Fruit fly (Drosophila melanogaster) whole organism, embryonic: Measurements from ENCODE around the gene SoYb.

ENCODE experiments used
- Atf3 ChIP-seq: fragments of 200-800 bp; sonication (Bioruptor generic); optimal IDR thresholded peaks from 3 replicates; lab custom pipeline; 2016; ENCODE audit warnings: missing biosample characterization, missing genetic modification characterization
- Bdp1 ChIP-seq: fragments of 200-800 bp; sonication (Bioruptor generic); optimal IDR thresholded peaks from 3 replicates; lab custom pipeline; 2016; ENCODE audit warnings: missing biosample characterization, missing genetic modification characterization
- CG13424 ChIP-seq: fragments of 200-800 bp; sonication (Bioruptor generic); optimal IDR thresholded peaks from 2 replicates; lab custom pipeline; 2019; ENCODE audit warnings: missing biosample characterization, mild to moderate bottlenecking, missing genetic modification characterization, moderate library complexity
- CG14965 ChIP-seq: fragments of 200-800 bp; sonication (Bioruptor generic); optimal IDR thresholded peaks from 2 replicates; lab custom pipeline; 2016; ENCODE audit warnings: missing biosample characterization, missing genetic modification characterization, borderline replicate concordance
- CG15696 ChIP-seq: fragments of 200-800 bp; sonication (Bioruptor generic); optimal IDR thresholded peaks from 2 replicates; lab custom pipeline; 2019; ENCODE audit warnings: missing biosample characterization, mild to moderate bottlenecking, missing genetic modification characterization, moderate library complexity
- CG17568 ChIP-seq: fragments of 200-800 bp; sonication (Bioruptor generic); optimal IDR thresholded peaks from 2 replicates; lab custom pipeline; 2018; ENCODE audit warnings: missing biosample characterization, mild to moderate bottlenecking, missing genetic modification characterization, moderate library complexity
- CG18262 ChIP-seq: fragments of 200-800 bp; optimal IDR thresholded peaks from 3 replicates; lab custom pipeline; 2019; ENCODE audit warnings: missing biosample characterization, mild to moderate bottlenecking, missing genetic modification characterization, moderate library complexity
- CG18599 ChIP-seq: fragments of 200-800 bp; sonication (Bioruptor generic); optimal IDR thresholded peaks from 3 replicates; lab custom pipeline; 2017; ENCODE audit warnings: missing biosample characterization, missing genetic modification characterization, mild to moderate bottlenecking, moderate library complexity, missing genetic modification reagents
- CG18764 ChIP-seq: fragments of 200-800 bp; sonication (Bioruptor generic); optimal IDR thresholded peaks from 3 replicates; lab custom pipeline; 2016; ENCODE audit warnings: missing biosample characterization, missing genetic modification characterization
- CG4404 ChIP-seq: fragments of 200-800 bp; sonication (Bioruptor generic); IDR thresholded peaks from 2 replicates; pipeline ENCODE4 v1.3.6; 2022; ENCODE audit warnings: missing biosample characterization, missing genetic modification characterization
- CG6272 ChIP-seq: fragments of 200-800 bp; sonication (Bioruptor generic); IDR thresholded peaks from 2 replicates; pipeline ENCODE4 v1.3.6; 2022; ENCODE audit warnings: missing biosample characterization, missing genetic modification characterization
- CG6854 ChIP-seq: fragments of 200-800 bp; sonication (Bioruptor generic); optimal IDR thresholded peaks from 3 replicates; lab custom pipeline; 2017; ENCODE audit warnings: missing biosample characterization, mild to moderate bottlenecking, missing genetic modification characterization
- CG7357 ChIP-seq: fragments of 200-800 bp; sonication (Bioruptor generic); IDR thresholded peaks from 3 replicates; pipeline ENCODE4 v1.3.6; 2022; ENCODE audit warnings: missing biosample characterization, missing genetic modification characterization
- CG7786 ChIP-seq: fragments of 200-800 bp; sonication (Bioruptor generic); optimal IDR thresholded peaks from 2 replicates; lab custom pipeline; 2016; ENCODE audit warnings: missing biosample characterization, missing genetic modification characterization
- CG8765 ChIP-seq: fragments of 200-800 bp; sonication (Bioruptor generic); IDR thresholded peaks from 2 replicates; pipeline ENCODE4 v1.3.6; 2022; ENCODE audit warnings: missing biosample characterization, missing genetic modification characterization
- CG8944 ChIP-seq: fragments of 200-800 bp; sonication (Bioruptor generic); optimal IDR thresholded peaks from 3 replicates; lab custom pipeline; 2016; ENCODE audit warnings: missing biosample characterization, missing genetic modification characterization
- Dip2 ChIP-seq: fragments of 200-800 bp; sonication (Bioruptor generic); IDR thresholded peaks from 2 replicates; pipeline ENCODE4 v1.3.6; 2022; ENCODE audit warnings: missing biosample characterization, missing genetic modification characterization
- E2f2 ChIP-seq: fragments of 200-800 bp; sonication (Bioruptor generic); IDR thresholded peaks from 2 replicates; pipeline ENCODE4 v1.3.6; 2022; ENCODE audit warnings: missing biosample characterization, missing genetic modification characterization
- Fer3 ChIP-seq: fragments of 200-800 bp; sonication (Bioruptor generic); optimal IDR thresholded peaks from 2 replicates; lab custom pipeline; 2018; ENCODE audit warnings: missing biosample characterization, mild to moderate bottlenecking, missing genetic modification characterization, moderate library complexity
- H15 ChIP-seq: fragments of 200-800 bp; sonication (Bioruptor generic); IDR thresholded peaks from 3 replicates; pipeline ENCODE4 v1.3.6; 2022; ENCODE audit warnings: missing biosample characterization, missing genetic modification characterization
- HmgD ChIP-seq: fragments of 200-800 bp; sonication (Bioruptor generic); optimal IDR thresholded peaks from 3 replicates; lab custom pipeline; 2016; ENCODE audit warnings: missing biosample characterization, missing genetic modification characterization
- Mes4 ChIP-seq: fragments of 200-800 bp; sonication (Bioruptor generic); optimal IDR thresholded peaks from 2 replicates; lab custom pipeline; 2016; ENCODE audit warnings: missing biosample characterization, missing genetic modification characterization
- Ravus ChIP-seq: fragments of 200-800 bp; sonication (Bioruptor generic); IDR thresholded peaks from 2 replicates; pipeline ENCODE4 v1.3.6; 2022; ENCODE audit warnings: missing biosample characterization, missing genetic modification characterization
- Tbp ChIP-seq: fragments of >200 bp; optimal IDR thresholded peaks from 2 replicates; lab custom pipeline; 2018; ENCODE audit warnings: missing biosample characterization, missing genetic modification characterization
- Xbp1 ChIP-seq: fragments of 200-800 bp; sonication (Bioruptor generic); optimal IDR thresholded peaks from 3 replicates; lab custom pipeline; 2016; ENCODE audit warnings: missing biosample characterization, mild to moderate bottlenecking, missing genetic modification characterization
- YL-1 ChIP-seq: fragments of 200-800 bp; sonication (Bioruptor generic); optimal IDR thresholded peaks from 3 replicates; lab custom pipeline; 2017; ENCODE audit warnings: missing biosample characterization, mild to moderate bottlenecking, missing genetic modification characterization
- bab2 ChIP-seq: fragments of 200-800 bp; sonication (Bioruptor generic); optimal IDR thresholded peaks from 2 replicates; lab custom pipeline; 2016; ENCODE audit warnings: missing biosample characterization, missing genetic modification characterization
- br ChIP-seq: fragments of >200 bp; optimal IDR thresholded peaks from 2 replicates; lab custom pipeline; 2017
- caup ChIP-seq: fragments of 200-800 bp; sonication (Bioruptor generic); optimal IDR thresholded peaks from 3 replicates; lab custom pipeline; 2017; ENCODE audit warnings: missing biosample characterization, mild to moderate bottlenecking, missing genetic modification characterization, moderate library complexity; ENCODE audit not compliant: severe bottlenecking
- dmrt11E ChIP-seq: fragments of 200-800 bp; sonication (Bioruptor generic); optimal IDR thresholded peaks from 3 replicates; lab custom pipeline; 2018; ENCODE audit warnings: missing biosample characterization, mild to moderate bottlenecking, missing genetic modification characterization, moderate library complexity
- dmrt99B ChIP-seq: fragments of 200-800 bp; sonication (Bioruptor generic); optimal IDR thresholded peaks from 2 replicates; lab custom pipeline; 2018; ENCODE audit warnings: missing biosample characterization, mild to moderate bottlenecking, missing genetic modification characterization, moderate library complexity
- esg ChIP-seq: fragments of 200-800 bp; sonication (Bioruptor generic); conservative IDR thresholded peaks from 2 replicates; pipeline ENCODE4 v1.3.6; 2022; ENCODE audit warnings: missing biosample characterization, missing genetic modification characterization
- fd64A ChIP-seq: fragments of 200-800 bp; sonication (Bioruptor generic); optimal IDR thresholded peaks from 3 replicates; lab custom pipeline; 2018; ENCODE audit warnings: missing biosample characterization, mild to moderate bottlenecking, missing genetic modification characterization
- fru ChIP-seq: fragments of >200 bp; optimal IDR thresholded peaks from 2 replicates; lab custom pipeline; 2017
- gcm2 ChIP-seq: fragments of 200-800 bp; sonication (Bioruptor generic); optimal IDR thresholded peaks from 2 replicates; lab custom pipeline; 2016; ENCODE audit warnings: missing biosample characterization, missing genetic modification characterization
- ham ChIP-seq: fragments of 200-800 bp; sonication (Bioruptor generic); IDR thresholded peaks from 2 replicates; pipeline ENCODE4 v1.3.6; 2022; ENCODE audit warnings: missing biosample characterization, missing genetic modification characterization
- hkb ChIP-seq, 2 experiments: fragments of 200-800 bp in 1 of 2; fragments of >200 bp in 1 of 2; sonication (Bioruptor generic) in 1 of 2; IDR thresholded peaks in 1 of 2; optimal IDR thresholded peaks in 1 of 2; 2 replicates each; pipeline versions ENCODE4 v1.3.6 to Lab custom; 2017 to 2022; ENCODE audit warnings: missing biosample characterization in 1 of 2, missing genetic modification characterization in 1 of 2
- lab ChIP-seq: fragments of 200-800 bp; sonication (Bioruptor generic); optimal IDR thresholded peaks from 3 replicates; lab custom pipeline; 2017; ENCODE audit warnings: missing biosample characterization, missing genetic modification characterization, mild to moderate bottlenecking, moderate library complexity, missing genetic modification reagents
- lmd ChIP-seq: fragments of 200-800 bp; sonication (Bioruptor generic); IDR thresholded peaks from 2 replicates; pipeline ENCODE4 v1.3.6; 2022; ENCODE audit warnings: missing biosample characterization, missing genetic modification characterization
- lola ChIP-seq, 3 experiments: fragments of >200 bp in 2 of 3; fragments of 200-800 bp in 1 of 3; sonication (Bioruptor generic) in 1 of 3; optimal IDR thresholded peaks; 2 replicates each; lab custom pipeline; 2017 to 2019; ENCODE audit warnings: missing biosample characterization in 3 of 3, missing genetic modification characterization in 3 of 3, mild to moderate bottlenecking in 1 of 3, moderate library complexity in 1 of 3
- luna ChIP-seq: fragments of 200-800 bp; sonication (Bioruptor generic); optimal IDR thresholded peaks from 2 replicates; lab custom pipeline; 2016; ENCODE audit warnings: missing biosample characterization, missing genetic modification characterization
- row ChIP-seq: fragments of 200-800 bp; sonication (Bioruptor generic); IDR thresholded peaks from 3 replicates; pipeline ENCODE4 v1.3.6; 2022; ENCODE audit warnings: missing biosample characterization, missing genetic modification characterization
- schlank ChIP-seq: fragments of 200-800 bp; sonication (Bioruptor generic); optimal IDR thresholded peaks from 2 replicates; lab custom pipeline; 2018; ENCODE audit warnings: missing biosample characterization, mild to moderate bottlenecking, missing genetic modification characterization
- scrt ChIP-seq: fragments of 200-800 bp; sonication (Bioruptor generic); optimal IDR thresholded peaks from 2 replicates; lab custom pipeline; 2018; ENCODE audit warnings: missing biosample characterization, mild to moderate bottlenecking, missing genetic modification characterization, moderate library complexity
- stwl ChIP-seq: fragments of 200-800 bp; sonication (Bioruptor generic); optimal IDR thresholded peaks from 3 replicates; lab custom pipeline; 2018; ENCODE audit warnings: missing biosample characterization, mild to moderate bottlenecking, missing genetic modification characterization, moderate library complexity
- tin ChIP-seq: fragments of 200-800 bp; sonication (Bioruptor generic); optimal IDR thresholded peaks from 3 replicates; lab custom pipeline; 2016; ENCODE audit warnings: missing biosample characterization, missing genetic modification characterization
- toy ChIP-seq: fragments of 200-800 bp; sonication (Bioruptor generic); IDR thresholded peaks from 2 replicates; pipeline ENCODE4 v1.3.6; 2022; ENCODE audit warnings: missing biosample characterization, missing genetic modification characterization
- wor ChIP-seq: fragments of 200-800 bp; sonication (Bioruptor generic); IDR thresholded peaks from 2 replicates; pipeline ENCODE4 v1.3.6; 2022; ENCODE audit warnings: missing biosample characterization, missing genetic modification characterization
- yki ChIP-seq: fragments of >200 bp; optimal IDR thresholded peaks from 3 replicates; lab custom pipeline; 2018
- zfh1 ChIP-seq: fragments of 200-800 bp; sonication (Bioruptor generic); IDR thresholded peaks from 3 replicates; pipeline ENCODE4 v1.3.6; 2022; ENCODE audit warnings: missing biosample characterization, missing genetic modification characterization

The SoYb gene

dm6 chr2L:10009800-10010658, 7.5 kb upstream of the SoYb start (continued):
- TF ChIP-seq br (no peak), bab2 (GFP tag; lab: Kevin White, UChicago) (peak; percentile 99), lmd (GFP tag; lab: Robert Waterston, UW) (peak; percentile 98), stwl (tag; lab: Kevin White, UChicago) (peak; percentile 34), Atf3 (GFP tag; lab: Kevin White, UChicago) (peak; percentile 96), wor (peak; percentile 88), Bdp1 (GFP tag; lab: Kevin White, UChicago) (peak; percentile 91), hkb (optimal IDR thresholded peaks at IDR 0.05; lab: Kevin White, UChicago) (no peak), hkb (GFP tag; IDR thresholded peaks at IDR 0.05; lab: Robert Waterston, UW) (peak; percentile 97), esg (GFP tag; lab: Robert Waterston, UW) (peak; percentile 92), CG4404 (GFP tag; lab: Robert Waterston, UW) (peak; percentile 94), Ravus (GFP tag; lab: Robert Waterston, UW) (peak; percentile 92), yki (lab: Kevin White, UChicago) (no peak), fd64A (GFP tag; lab: Kevin White, UChicago) (peak; percentile 94), CG7786 (GFP tag; lab: Kevin White, UChicago) (peak; percentile 99), CG14965 (GFP tag; lab: Kevin White, UChicago) (peak; percentile 86), HmgD (peak; percentile 98), Fer3 (tag; lab: Kevin White, UChicago) (peak; percentile 97), CG6854 (peak; percentile 91), CG18262 (peak; percentile 94), fru (no peak), gcm2 (GFP tag; lab: Kevin White, UChicago) (peak; percentile 92), CG18599 (GFP tag; lab: Kevin White, UChicago) (peak; percentile 98), E2f2 (peak; percentile 77), Mes4 (GFP tag; lab: Kevin White, UChicago) (peak; percentile 95), CG7357 (peak; percentile 91), CG8765 (peak; percentile 96), lola (GFP tag; optimal IDR thresholded peaks at IDR 0.05; lab: Kevin White, UChicago) (peak in 1 of 3 experiments; percentile 90), row (peak; percentile 98), YL-1 (peak; percentile 75), lab (GFP tag; lab: Kevin White, UChicago) (peak; percentile 98), CG18764 (GFP tag; lab: Kevin White, UChicago) (peak; percentile 95), zfh1 (GFP tag; lab: Robert Waterston, UW) (peak; percentile 98), caup (GFP tag; lab: Kevin White, UChicago) (peak; percentile 97), Dip2 (GFP tag; lab: Robert Waterston, UW) (no peak; the same call in 1 of the 2 replicates), CG13424 (peak; percentile 97), CG6272 (GFP tag; lab: Robert Waterston, UW) (peak; percentile 94), Tbp (GFP tag; lab: Kevin White, UChicago) (no peak), H15 (peak; percentile 97), schlank (peak; percentile 98), CG17568 (GFP tag; lab: Kevin White, UChicago) (peak; percentile 93), toy (GFP tag; lab: Robert Waterston, UW) (peak; percentile 95), CG15696 (tag; lab: Kevin White, UChicago) (peak; percentile 90), dmrt11E (tag; lab: Kevin White, UChicago) (peak; percentile 94), dmrt99B (peak; percentile 96), Xbp1 (GFP tag; lab: Kevin White, UChicago) (peak; percentile 98), tin (GFP tag; lab: Kevin White, UChicago) (peak; percentile 97), ham (peak; percentile 90), CG8944 (GFP tag; lab: Kevin White, UChicago) (peak; percentile 98), scrt (GFP tag; lab: Kevin White, UChicago) (peak; percentile 91), luna (GFP tag; lab: Kevin White, UChicago) (peak; percentile 96)
